Worm (Caenorhabditis elegans) whole organism, young adult: ENCODE measurements around the gene F58G1.3.
A peak's percentile ranks its signal among the peaks of the same experiment; 100 is the strongest.

Source experiments
- B0261.1 ChIP-seq: sonication (generic microtip); optimal IDR thresholded peaks from 2 replicates; lab custom pipeline; 2016; ENCODE audit warnings: mild to moderate bottlenecking, missing genetic modification characterization, moderate library complexity, missing compliant biosample characterization
- F10E7.11 ChIP-seq: sonication (generic microtip); optimal IDR thresholded peaks from 2 replicates; lab custom pipeline; 2017; ENCODE audit warnings: mild to moderate bottlenecking, missing genetic modification characterization, moderate library complexity, missing compliant biosample characterization
- F23B12.7 ChIP-seq: sonication (generic microtip); optimal IDR thresholded peaks from 2 replicates; lab custom pipeline; 2017; ENCODE audit warnings: missing genetic modification characterization, mild to moderate bottlenecking, missing compliant biosample characterization, antibody characterized with exemption, moderate library complexity; ENCODE audit not compliant: insufficient read depth
- F33H1.4 ChIP-seq: fragments of 200-800 bp; sonication (Bioruptor generic); IDR thresholded peaks from 2 replicates; pipeline ENCODE4 v1.3.6; 2022; ENCODE audit warnings: missing genetic modification reagents, missing genetic modification characterization, missing compliant biosample characterization
- F39B2.1 ChIP-seq: fragments of 200-800 bp; sonication (Bioruptor generic); IDR thresholded peaks from 2 replicates; pipeline ENCODE4 v1.3.6; 2022; ENCODE audit warnings: missing genetic modification reagents, missing genetic modification characterization, missing compliant biosample characterization
- F49E8.2 ChIP-seq: sonication (generic microtip); optimal IDR thresholded peaks from 3 replicates; lab custom pipeline; 2017; ENCODE audit warnings: missing genetic modification characterization, mild to moderate bottlenecking, missing compliant biosample characterization, antibody characterized with exemption, moderate library complexity; ENCODE audit not compliant: insufficient read depth
- F55B11.4 ChIP-seq: sonication (generic microtip); optimal IDR thresholded peaks from 2 replicates; lab custom pipeline; 2016; ENCODE audit warnings: missing compliant biosample characterization, missing genetic modification characterization, borderline replicate concordance; ENCODE audit not compliant: insufficient read depth
- Y53F4B.3 ChIP-seq: fragments of 200-800 bp; sonication (Bioruptor generic); IDR thresholded peaks from 2 replicates; pipeline ENCODE4 v1.3.6; 2022; ENCODE audit warnings: missing genetic modification reagents, missing genetic modification characterization, missing compliant biosample characterization
- Y53G8AR.9 ChIP-seq: fragments of 200-800 bp; sonication (Bioruptor generic); conservative IDR thresholded peaks from 2 replicates; pipeline ENCODE4 v1.3.6; 2022; ENCODE audit warnings: missing genetic modification reagents, missing genetic modification characterization, missing compliant biosample characterization
- Y67H2A.10 ChIP-seq: fragments of 200-800 bp; sonication (Bioruptor generic); conservative IDR thresholded peaks from 2 replicates; pipeline ENCODE4 v1.3.6; 2022; ENCODE audit warnings: missing genetic modification reagents, missing genetic modification characterization, missing compliant biosample characterization
- Y95B8A.8 ChIP-seq: fragments of 200-800 bp; sonication (Bioruptor generic); IDR thresholded peaks from 2 replicates; pipeline ENCODE4 v1.3.6; 2022; ENCODE audit warnings: missing genetic modification reagents, missing genetic modification characterization, missing compliant biosample characterization
- ZK185.1 ChIP-seq: sonication (generic microtip); optimal IDR thresholded peaks from 2 replicates; lab custom pipeline; 2016; ENCODE audit warnings: mild to moderate bottlenecking, missing genetic modification characterization, missing compliant biosample characterization; ENCODE audit not compliant: poor library complexity, severe bottlenecking
- ama-1 ChIP-seq, 3 experiments: fragments of 150-350 bp in 1 of 3; sonication (generic microtip) in 2 of 3; optimal IDR thresholded peaks; 2 replicates each; lab custom pipeline; 2014 to 2018; ENCODE audit warnings: missing biosample characterization in 2 of 3, missing genetic modification characterization in 2 of 3, missing genetic modification reagents in 2 of 3
- atf-7 ChIP-seq: sonication (generic microtip); optimal IDR thresholded peaks from 2 replicates; lab custom pipeline; 2017; ENCODE audit warnings: mild to moderate bottlenecking, missing genetic modification characterization, missing compliant biosample characterization
- attf-5 ChIP-seq: fragments of 200-800 bp; sonication (Bioruptor generic); optimal IDR thresholded peaks from 2 replicates; lab custom pipeline; 2018; ENCODE audit warnings: mild to moderate bottlenecking, missing genetic modification characterization, missing compliant biosample characterization
- bed-1 ChIP-seq: fragments of 200-800 bp; sonication (Bioruptor generic); IDR thresholded peaks from 2 replicates; pipeline ENCODE4 v1.3.6; 2022; ENCODE audit warnings: missing genetic modification reagents, missing genetic modification characterization, missing compliant biosample characterization
- ccch-3 ChIP-seq: fragments of 200-800 bp; sonication (Bioruptor generic); optimal IDR thresholded peaks from 2 replicates; lab custom pipeline; 2018; ENCODE audit warnings: mild to moderate bottlenecking, missing genetic modification characterization, missing compliant biosample characterization
- cebp-2 ChIP-seq: fragments of 200-800 bp; sonication (Bioruptor generic); IDR thresholded peaks from 2 replicates; pipeline ENCODE4 v1.3.6; 2022; ENCODE audit warnings: missing genetic modification characterization, missing compliant biosample characterization
- ceh-100 ChIP-seq: fragments of 200-800 bp; sonication (Bioruptor generic); IDR thresholded peaks from 2 replicates; pipeline ENCODE4 v1.3.6; 2022; ENCODE audit warnings: missing genetic modification reagents, missing genetic modification characterization, missing compliant biosample characterization
- ceh-58 ChIP-seq: fragments of 200-800 bp; sonication (Bioruptor generic); IDR thresholded peaks from 2 replicates; pipeline ENCODE4 v1.3.6; 2022; ENCODE audit warnings: missing genetic modification characterization, missing compliant biosample characterization
- chd-7 ChIP-seq: sonication (generic microtip); optimal IDR thresholded peaks from 2 replicates; lab custom pipeline; 2016; ENCODE audit warnings: mild to moderate bottlenecking, missing genetic modification characterization, moderate library complexity, missing compliant biosample characterization
- die-1 ChIP-seq: sonication (generic microtip); optimal IDR thresholded peaks from 2 replicates; lab custom pipeline; 2016; ENCODE audit warnings: missing genotype, mild to moderate bottlenecking, missing genetic modification characterization, missing compliant biosample characterization
- dpff-1 ChIP-seq: sonication (generic microtip); optimal IDR thresholded peaks from 2 replicates; lab custom pipeline; 2017; ENCODE audit warnings: mild to moderate bottlenecking, missing genetic modification characterization, missing compliant biosample characterization
- ets-4 ChIP-seq: fragments of 200-800 bp; sonication (Bioruptor generic); optimal IDR thresholded peaks from 2 replicates; lab custom pipeline; 2018; ENCODE audit warnings: mild to moderate bottlenecking, missing genetic modification characterization, missing compliant biosample characterization
- fkh-3 ChIP-seq: sonication (generic microtip); optimal IDR thresholded peaks from 2 replicates; lab custom pipeline; 2016; ENCODE audit warnings: mild to moderate bottlenecking, missing genetic modification characterization, missing compliant biosample characterization
- gei-17 ChIP-seq: fragments of 200-800 bp; sonication (Bioruptor generic); optimal IDR thresholded peaks from 2 replicates; lab custom pipeline; 2018; ENCODE audit warnings: mild to moderate bottlenecking, missing genetic modification characterization, missing compliant biosample characterization
- him-1 ChIP-seq: sonication (generic microtip); optimal IDR thresholded peaks from 2 replicates; lab custom pipeline; 2016; ENCODE audit warnings: missing genotype, missing genetic modification reagents, missing genetic modification characterization, missing compliant biosample characterization
- hlh-26 ChIP-seq: fragments of 200-800 bp; sonication (Bioruptor generic); conservative IDR thresholded peaks from 2 replicates; pipeline ENCODE4 v1.3.6; 2022; ENCODE audit warnings: missing genetic modification reagents, missing genetic modification characterization, missing compliant biosample characterization
- hmg-20 ChIP-seq: fragments of 200-800 bp; sonication (Bioruptor generic); IDR thresholded peaks from 2 replicates; pipeline ENCODE4 v1.3.6; 2022; ENCODE audit warnings: missing genetic modification reagents, missing genetic modification characterization, missing compliant biosample characterization
- hrde-1 ChIP-seq: sonication (generic microtip); optimal IDR thresholded peaks from 2 replicates; lab custom pipeline; 2016; ENCODE audit warnings: missing genetic modification characterization, mild to moderate bottlenecking, missing compliant biosample characterization, moderate library complexity, missing genotype, missing genetic modification reagents, borderline replicate concordance
- hsf-1 ChIP-seq: fragments of 200-800 bp; sonication (Bioruptor generic); IDR thresholded peaks from 2 replicates; pipeline ENCODE4 v1.3.6; 2022; ENCODE audit warnings: missing genetic modification reagents, missing genetic modification characterization, missing compliant biosample characterization
- lag-1 ChIP-seq: fragments of 200-800 bp; sonication (Bioruptor generic); IDR thresholded peaks from 2 replicates; pipeline ENCODE4 v1.3.6; 2022; ENCODE audit warnings: missing genetic modification reagents, missing genetic modification characterization, missing compliant biosample characterization
- let-526 ChIP-seq: fragments of 200-800 bp; sonication (Bioruptor generic); IDR thresholded peaks from 2 replicates; pipeline ENCODE4 v1.3.6; 2022; ENCODE audit warnings: missing genetic modification reagents, missing genetic modification characterization, missing compliant biosample characterization
- lin-40 ChIP-seq: sonication (generic microtip); optimal IDR thresholded peaks from 2 replicates; lab custom pipeline; 2016; ENCODE audit warnings: missing genetic modification characterization, mild to moderate bottlenecking, missing compliant biosample characterization, missing genotype, missing genetic modification reagents
- nfya-2 ChIP-seq: fragments of 200-800 bp; sonication (Bioruptor generic); IDR thresholded peaks from 2 replicates; pipeline ENCODE4 v1.3.6; 2022; ENCODE audit warnings: missing genetic modification reagents, missing genetic modification characterization, missing compliant biosample characterization
- nhr-27 ChIP-seq: fragments of 200-800 bp; sonication (Bioruptor generic); optimal IDR thresholded peaks from 2 replicates; lab custom pipeline; 2018; ENCODE audit warnings: mild to moderate bottlenecking, missing genetic modification characterization, moderate library complexity, missing compliant biosample characterization
- nhr-80 ChIP-seq: sonication (generic microtip); optimal IDR thresholded peaks from 2 replicates; lab custom pipeline; 2016; ENCODE audit warnings: missing genetic modification characterization, missing compliant biosample characterization
- pha-4 ChIP-seq: fragments of 150-350 bp; sonication (generic microtip); optimal IDR thresholded peaks from 2 replicates; lab custom pipeline; 2014; ENCODE audit warnings: missing biosample characterization, missing genetic modification reagents, missing genetic modification characterization
- sea-2 ChIP-seq: fragments of 200-800 bp; sonication (Bioruptor generic); IDR thresholded peaks from 2 replicates; pipeline ENCODE4 v1.3.6; 2022; ENCODE audit warnings: missing genetic modification characterization, missing compliant biosample characterization
- snpc-3.4 ChIP-seq: sonication (generic microtip); optimal IDR thresholded peaks from 2 replicates; lab custom pipeline; 2017; ENCODE audit warnings: missing genetic modification characterization, mild to moderate bottlenecking, missing compliant biosample characterization, antibody characterized with exemption, moderate library complexity, missing genotype, missing genetic modification reagents
- tbp1 ChIP-seq: fragments of 200-800 bp; sonication (Bioruptor generic); optimal IDR thresholded peaks from 2 replicates; lab custom pipeline; 2018; ENCODE audit warnings: mild to moderate bottlenecking, missing genetic modification characterization, missing compliant biosample characterization
- tlf-1 ChIP-seq: fragments of 200-800 bp; sonication (Bioruptor generic); optimal IDR thresholded peaks from 2 replicates; lab custom pipeline; 2018; ENCODE audit warnings: mild to moderate bottlenecking, missing genetic modification characterization, missing compliant biosample characterization
- unc-62 ChIP-seq: fragments of 150-350 bp; optimal IDR thresholded peaks from 2 replicates; lab custom pipeline; 2014; ENCODE audit warnings: missing biosample characterization, missing genetic modification reagents, missing genetic modification characterization
- zfh-2 ChIP-seq: fragments of 200-800 bp; sonication (Bioruptor generic); conservative IDR thresholded peaks from 2 replicates; pipeline ENCODE4 v1.3.6; 2022; ENCODE audit warnings: missing genetic modification reagents, missing genetic modification characterization, missing compliant biosample characterization
- ztf-28 ChIP-seq: fragments of 200-800 bp; sonication (Bioruptor generic); IDR thresholded peaks from 2 replicates; pipeline ENCODE4 v1.3.6; 2022; ENCODE audit warnings: missing genetic modification reagents, missing genetic modification characterization, missing compliant biosample characterization
- ztf-6 ChIP-seq: fragments of 200-800 bp; sonication (Bioruptor generic); IDR thresholded peaks from 2 replicates; pipeline ENCODE4 v1.3.6; 2022; ENCODE audit warnings: missing genetic modification reagents, missing genetic modification characterization, missing compliant biosample characterization

The F58G1.3 gene

DNA sequence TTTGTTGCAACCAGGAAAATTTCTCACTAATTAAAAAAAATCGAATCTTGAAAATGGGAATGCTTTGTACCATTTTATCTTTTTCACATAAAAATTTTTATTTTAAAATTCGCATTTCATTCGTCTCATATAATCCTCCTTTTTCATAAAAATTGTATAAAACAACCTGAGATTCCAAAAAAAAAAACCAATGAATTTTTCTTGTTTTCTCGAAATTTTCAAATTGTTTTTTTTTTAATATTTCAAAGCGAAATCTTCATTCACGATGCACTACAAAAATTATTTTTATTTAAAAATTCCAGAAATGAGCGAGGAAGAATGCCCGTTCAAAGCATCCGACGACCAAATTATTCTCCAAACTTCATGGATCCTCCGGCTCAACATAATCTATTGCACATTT, 43.2 kb downstream of the F58G1.3 start, which contains the start of gene sra-14:
Gene sra-14, plus strand, starts transcription at position 301 of the 400 bp plus-strand sequence.
- TF ChIP-seq ccch-3 (GFP tag; lab: Kevin White, UChicago): no peak
- TF ChIP-seq tbp1: no peak
- no peak for TF ChIP-seq dpff-1 (tag; lab: Kevin White, UChicago)
- TF ChIP-seq bed-1 (GFP tag; lab: Robert Waterston, UW): no peak
- TF ChIP-seq ceh-58 (GFP tag; lab: Robert Waterston, UW): no peak
- TF ChIP-seq let-526: no peak

DNA sequence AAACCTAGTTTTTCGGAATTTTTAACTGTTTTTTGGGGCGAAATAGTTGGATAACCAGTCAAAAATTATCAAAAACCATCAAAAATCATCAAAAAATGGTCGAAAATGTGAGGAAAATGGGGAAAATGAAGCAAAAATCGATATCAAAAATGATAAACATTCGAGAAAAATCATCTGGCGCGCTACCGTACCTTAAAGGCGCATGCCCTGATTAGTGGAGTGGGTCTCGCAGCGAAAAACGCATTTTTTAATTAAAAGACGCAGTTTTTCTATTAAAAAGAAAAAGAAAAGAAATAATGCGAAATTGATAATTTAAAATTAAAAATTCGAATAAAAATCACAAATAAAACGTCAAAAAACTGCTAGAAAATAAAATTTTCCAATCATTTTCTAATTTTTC, 47.7 kb downstream of the F58G1.3 start, which contains the start of gene F35C5.1:
Gene F35C5.1, plus strand, starts transcription at position 399 of the 400 bp plus-strand sequence.
- TF ChIP-seq F23B12.7 (no peak), Y67H2A.10 (GFP tag; lab: Robert Waterston, UW) (no peak), tlf-1 (GFP tag; lab: Kevin White, UChicago) (no peak), bed-1 (GFP tag; lab: Robert Waterston, UW) (no peak), Y95B8A.8 (GFP tag; lab: Robert Waterston, UW) (0 out of 2 replicates have a peak, but pooled peaks have one; percentile 46), Y53F4B.3 (GFP tag; lab: Robert Waterston, UW) (no peak), die-1 (tag; lab: Kevin White, UChicago) (no peak), gei-17 (no peak), snpc-3.4 (peak; percentile 77), nhr-27 (tag; lab: Kevin White, UChicago) (no peak), lag-1 (GFP tag; lab: Robert Waterston, UW) (no peak), F49E8.2 (tag; lab: Kevin White, UChicago) (peak; percentile 64), chd-7 (tag; lab: Kevin White, UChicago) (no peak), cebp-2 (no peak), lin-40 (tag; lab: Kevin White, UChicago) (no peak), B0261.1 (tag; lab: Kevin White, UChicago) (no peak), nhr-80 (tag; lab: Kevin White, UChicago) (no peak), sea-2 (GFP tag; lab: Robert Waterston, UW) (no peak), attf-5 (GFP tag; lab: Kevin White, UChicago) (no peak), Y53G8AR.9 (no peak), ama-1 (optimal IDR thresholded peaks at IDR 0.05; lab: Kevin White, UChicago) (no peak), ama-1 (GFP tag; optimal IDR thresholded peaks at IDR 0.05; lab: Kevin White, UChicago) (no peak), F33H1.4 (GFP tag; lab: Robert Waterston, UW) (peak; percentile 96), ZK185.1 (tag; lab: Kevin White, UChicago) (no peak), unc-62 (GFP tag; lab: Kevin White, UChicago) (no peak), fkh-3 (tag; lab: Kevin White, UChicago) (no peak), nfya-2 (GFP tag; lab: Robert Waterston, UW) (no peak), ztf-6 (no peak), him-1 (tag; lab: Kevin White, UChicago) (no peak), zfh-2 (no peak), pha-4 (no peak), F55B11.4 (tag; lab: Kevin White, UChicago) (no peak), let-526 (no peak), hlh-26 (GFP tag; lab: Robert Waterston, UW) (no peak), F39B2.1 (GFP tag; lab: Robert Waterston, UW) (no peak), ztf-28 (GFP tag; lab: Robert Waterston, UW) (no peak), hmg-20 (GFP tag; lab: Robert Waterston, UW) (no peak), ets-4 (no peak), ceh-58 (GFP tag; lab: Robert Waterston, UW) (no peak), atf-7 (tag; lab: Kevin White, UChicago) (no peak), ccch-3 (GFP tag; lab: Kevin White, UChicago) (no peak), F10E7.11 (tag; lab: Kevin White, UChicago) (no peak), hrde-1 (no peak), ceh-100 (no peak), hsf-1 (peak; percentile 97)
